Fruit fly (Drosophila melanogaster) whole organism, prepupa: ENCODE data around the gene pum.

Source experiments
- Blimp-1 ChIP-seq: fragments of 200-800 bp; sonication (Bioruptor generic); optimal IDR thresholded peaks from 3 replicates; lab custom pipeline; 2017; ENCODE audit warnings: missing biosample characterization, missing genetic modification characterization, mild to moderate bottlenecking, moderate library complexity, missing genetic modification reagents
- CG10631 ChIP-seq: fragments of 200-800 bp; sonication (Bioruptor generic); optimal IDR thresholded peaks from 2 replicates; lab custom pipeline; 2016; ENCODE audit warnings: missing biosample characterization, missing genetic modification characterization
- CG11902 ChIP-seq: fragments of 200-800 bp; sonication (Bioruptor generic); optimal IDR thresholded peaks from 3 replicates; lab custom pipeline; 2016; ENCODE audit warnings: missing biosample characterization, missing genetic modification characterization
- CG15336 ChIP-seq: fragments of 200-800 bp; sonication (Bioruptor generic); IDR thresholded peaks from 2 replicates; pipeline ENCODE4 v1.3.6; 2022; ENCODE audit warnings: missing biosample characterization, missing genetic modification characterization
- CG1621 ChIP-seq: fragments of 200-800 bp; sonication (Bioruptor generic); optimal IDR thresholded peaks from 3 replicates; lab custom pipeline; 2018; ENCODE audit warnings: missing biosample characterization, mild to moderate bottlenecking, missing genetic modification characterization
- CG16779 ChIP-seq: fragments of 200-800 bp; sonication (Bioruptor generic); optimal IDR thresholded peaks from 3 replicates; lab custom pipeline; 2017; ENCODE audit warnings: missing biosample characterization, mild to moderate bottlenecking, missing genetic modification characterization
- CG3032 ChIP-seq: fragments of 200-800 bp; optimal IDR thresholded peaks from 2 replicates; lab custom pipeline; 2019; ENCODE audit warnings: missing biosample characterization, mild to moderate bottlenecking, missing genetic modification characterization, moderate library complexity
- CG31627 ChIP-seq: fragments of 200-800 bp; sonication (Bioruptor generic); optimal IDR thresholded peaks from 3 replicates; lab custom pipeline; 2016; ENCODE audit warnings: missing biosample characterization, missing genetic modification characterization
- CG34406 ChIP-seq: fragments of 200-800 bp; sonication (Bioruptor generic); optimal IDR thresholded peaks from 3 replicates; lab custom pipeline; 2016; ENCODE audit warnings: missing biosample characterization, missing genetic modification characterization
- CG3919 ChIP-seq: fragments of 200-800 bp; sonication (Bioruptor generic); optimal IDR thresholded peaks from 3 replicates; lab custom pipeline; 2016; ENCODE audit warnings: missing biosample characterization, missing genetic modification characterization
- CG4318 ChIP-seq: fragments of 200-800 bp; sonication (Bioruptor generic); optimal IDR thresholded peaks from 3 replicates; lab custom pipeline; 2017; ENCODE audit warnings: missing biosample characterization, mild to moderate bottlenecking, missing genetic modification characterization
- CG6163 ChIP-seq: fragments of 200-800 bp; sonication (Bioruptor generic); IDR thresholded peaks from 3 replicates; pipeline ENCODE4 v1.3.6; 2022; ENCODE audit warnings: missing biosample characterization, missing genetic modification characterization
- CG6276 ChIP-seq: fragments of 200-800 bp; sonication (Bioruptor generic); optimal IDR thresholded peaks from 2 replicates; lab custom pipeline; 2017; ENCODE audit warnings: missing biosample characterization, mild to moderate bottlenecking, missing genetic modification characterization
- CG6792 ChIP-seq: fragments of 200-800 bp; sonication (Bioruptor generic); optimal IDR thresholded peaks from 3 replicates; lab custom pipeline; 2016; ENCODE audit warnings: missing biosample characterization, missing genetic modification characterization
- CG6808 ChIP-seq: fragments of 200-800 bp; sonication (Bioruptor generic); optimal IDR thresholded peaks from 3 replicates; lab custom pipeline; 2017; ENCODE audit warnings: missing biosample characterization, missing genetic modification characterization, mild to moderate bottlenecking, moderate library complexity, missing genetic modification reagents
- CG6854 ChIP-seq: fragments of 200-800 bp; sonication (Bioruptor generic); optimal IDR thresholded peaks from 2 replicates; lab custom pipeline; 2017; ENCODE audit warnings: missing biosample characterization, mild to moderate bottlenecking, missing genetic modification characterization
- CG7368 ChIP-seq: fragments of 200-800 bp; sonication (Bioruptor generic); optimal IDR thresholded peaks from 3 replicates; lab custom pipeline; 2016; ENCODE audit warnings: missing biosample characterization, missing genetic modification characterization
- CG8119 ChIP-seq: fragments of 200-800 bp; sonication (Bioruptor generic); IDR thresholded peaks from 3 replicates; pipeline ENCODE4 v1.3.6; 2022; ENCODE audit warnings: missing biosample characterization, missing genetic modification characterization
- CG8319 ChIP-seq: fragments of 200-800 bp; sonication (Bioruptor generic); optimal IDR thresholded peaks from 3 replicates; lab custom pipeline; 2016; ENCODE audit warnings: missing biosample characterization, missing genetic modification characterization
- CG9139 ChIP-seq: fragments of 200-800 bp; sonication (Bioruptor generic); optimal IDR thresholded peaks from 3 replicates; lab custom pipeline; 2017; ENCODE audit warnings: missing biosample characterization, mild to moderate bottlenecking, missing genetic modification characterization
- Eip78C ChIP-seq: fragments of 200-800 bp; sonication (Bioruptor generic); peaks from one replicate; lab custom pipeline; 2016; ENCODE audit warnings: missing biosample characterization, missing genetic modification characterization
- Eip93F ChIP-seq: fragments of 200-800 bp; sonication (Bioruptor generic); optimal IDR thresholded peaks from 2 replicates; lab custom pipeline; 2016; ENCODE audit warnings: missing biosample characterization, mild to moderate bottlenecking, missing genetic modification characterization
- Ets21C ChIP-seq: fragments of 200-800 bp; sonication (Bioruptor generic); optimal IDR thresholded peaks from 3 replicates; lab custom pipeline; 2016; ENCODE audit warnings: missing biosample characterization, missing genetic modification characterization
- Ets96B ChIP-seq: fragments of 200-800 bp; optimal IDR thresholded peaks from 2 replicates; lab custom pipeline; 2019; ENCODE audit warnings: missing biosample characterization, mild to moderate bottlenecking, missing genetic modification characterization, moderate library complexity
- Gug ChIP-seq: fragments of 200-800 bp; sonication (Bioruptor generic); IDR thresholded peaks from 2 replicates; pipeline ENCODE4 v1.3.6; 2022; ENCODE audit warnings: missing biosample characterization, missing genetic modification characterization
- Hr39 ChIP-seq: fragments of 200-800 bp; sonication (Bioruptor generic); optimal IDR thresholded peaks from 2 replicates; lab custom pipeline; 2016; ENCODE audit warnings: missing biosample characterization, missing genetic modification characterization
- Hr4 ChIP-seq: fragments of 200-800 bp; sonication (Bioruptor generic); optimal IDR thresholded peaks from 3 replicates; lab custom pipeline; 2016; ENCODE audit warnings: missing biosample characterization, missing genetic modification characterization
- Lpt ChIP-seq: fragments of 200-800 bp; sonication (Bioruptor generic); optimal IDR thresholded peaks from 3 replicates; lab custom pipeline; 2016; ENCODE audit warnings: missing biosample characterization, missing genetic modification characterization
- OdsH ChIP-seq: fragments of 200-800 bp; sonication (Bioruptor generic); optimal IDR thresholded peaks from 3 replicates; lab custom pipeline; 2016; ENCODE audit warnings: missing biosample characterization, missing genetic modification characterization
- Smox ChIP-seq: fragments of 200-800 bp; sonication (Bioruptor generic); optimal IDR thresholded peaks from 3 replicates; lab custom pipeline; 2016; ENCODE audit warnings: missing biosample characterization, missing genetic modification characterization
- Sox102F ChIP-seq: fragments of 200-800 bp; sonication (Bioruptor generic); optimal IDR thresholded peaks from 2 replicates; lab custom pipeline; 2016; ENCODE audit warnings: missing biosample characterization, mild to moderate bottlenecking, missing genetic modification characterization
- Sox14 ChIP-seq: fragments of 200-800 bp; sonication (Bioruptor generic); optimal IDR thresholded peaks from 3 replicates; lab custom pipeline; 2016; ENCODE audit warnings: missing biosample characterization, missing genetic modification characterization
- Sox15 ChIP-seq: fragments of 200-800 bp; sonication (Bioruptor generic); optimal IDR thresholded peaks from 3 replicates; lab custom pipeline; 2016; ENCODE audit warnings: missing biosample characterization, missing genetic modification characterization
- acj6 ChIP-seq: fragments of 200-800 bp; sonication (Bioruptor generic); optimal IDR thresholded peaks from 3 replicates; lab custom pipeline; 2016; ENCODE audit warnings: missing biosample characterization, missing genetic modification characterization
- cyc ChIP-seq: fragments of 200-800 bp; sonication (Bioruptor generic); optimal IDR thresholded peaks from 3 replicates; lab custom pipeline; 2016; ENCODE audit warnings: missing biosample characterization, missing genetic modification characterization
- dac ChIP-seq: fragments of 200-800 bp; sonication (Bioruptor generic); optimal IDR thresholded peaks from 2 replicates; lab custom pipeline; 2017; ENCODE audit warnings: missing biosample characterization, mild to moderate bottlenecking, missing genetic modification characterization
- dsx ChIP-seq: fragments of 200-800 bp; optimal IDR thresholded peaks from 3 replicates; lab custom pipeline; 2019; ENCODE audit warnings: missing biosample characterization, mild to moderate bottlenecking, missing genetic modification characterization, moderate library complexity; ENCODE audit not compliant: poor library complexity, severe bottlenecking
- eg ChIP-seq: fragments of 200-800 bp; sonication (Bioruptor generic); IDR thresholded peaks from 3 replicates; pipeline ENCODE4 v1.3.6; 2022; ENCODE audit warnings: missing biosample characterization, missing genetic modification characterization
- esn ChIP-seq: fragments of 200-800 bp; sonication (Bioruptor generic); optimal IDR thresholded peaks from 2 replicates; lab custom pipeline; 2016; ENCODE audit warnings: missing biosample characterization, mild to moderate bottlenecking, missing genetic modification characterization, moderate library complexity
- fd59A ChIP-seq: fragments of 200-800 bp; sonication (Bioruptor generic); optimal IDR thresholded peaks from 2 replicates; lab custom pipeline; 2017; ENCODE audit warnings: missing biosample characterization, mild to moderate bottlenecking, missing genetic modification characterization, missing genetic modification reagents
- fd85E ChIP-seq: fragments of 200-800 bp; sonication (Bioruptor generic); optimal IDR thresholded peaks from 3 replicates; lab custom pipeline; 2016; ENCODE audit warnings: missing biosample characterization, missing genetic modification characterization
- fkh ChIP-seq: fragments of 200-800 bp; sonication (Bioruptor generic); optimal IDR thresholded peaks from 3 replicates; lab custom pipeline; 2017; ENCODE audit warnings: missing biosample characterization, mild to moderate bottlenecking, missing genetic modification characterization, moderate library complexity
- lz ChIP-seq: fragments of 200-800 bp; sonication (Bioruptor generic); optimal IDR thresholded peaks from 3 replicates; lab custom pipeline; 2016; ENCODE audit warnings: missing biosample characterization, missing genetic modification characterization
- net ChIP-seq: fragments of 200-800 bp; sonication (Bioruptor generic); optimal IDR thresholded peaks from 3 replicates; lab custom pipeline; 2016; ENCODE audit warnings: missing biosample characterization, missing genetic modification characterization
- pdm3 ChIP-seq: fragments of 200-800 bp; sonication (Bioruptor generic); optimal IDR thresholded peaks from 3 replicates; lab custom pipeline; 2016; ENCODE audit warnings: missing biosample characterization, missing genetic modification characterization
- salr ChIP-seq, 2 experiments: fragments of 200-800 bp; sonication (Bioruptor generic); optimal IDR thresholded peaks; 3 replicates each; lab custom pipeline; 2016 to 2018; ENCODE audit warnings: missing biosample characterization in 2 of 2, missing genetic modification characterization in 2 of 2, mild to moderate bottlenecking in 1 of 2
- spab ChIP-seq: fragments of 200-800 bp; sonication (Bioruptor generic); optimal IDR thresholded peaks from 2 replicates; lab custom pipeline; 2017; ENCODE audit warnings: missing biosample characterization, mild to moderate bottlenecking, missing genetic modification characterization, missing genetic modification reagents
- ss ChIP-seq, 2 experiments: fragments of 200-800 bp; sonication (Bioruptor generic); optimal IDR thresholded peaks; 2 replicates in 1 of 2; 3 replicates in 1 of 2; lab custom pipeline; 2017 to 2018; ENCODE audit warnings: mild to moderate bottlenecking in 2 of 2, missing biosample characterization in 2 of 2, missing genetic modification characterization in 2 of 2, moderate library complexity in 1 of 2
- svp ChIP-seq: fragments of 200-800 bp; sonication (Bioruptor generic); peaks from one replicate; lab custom pipeline; 2016; ENCODE audit warnings: missing biosample characterization, missing genetic modification characterization
- topi ChIP-seq: fragments of 200-800 bp; sonication (Bioruptor generic); optimal IDR thresholded peaks from 3 replicates; lab custom pipeline; 2016; ENCODE audit warnings: missing biosample characterization, missing genetic modification characterization

Gene pum

DNA sequence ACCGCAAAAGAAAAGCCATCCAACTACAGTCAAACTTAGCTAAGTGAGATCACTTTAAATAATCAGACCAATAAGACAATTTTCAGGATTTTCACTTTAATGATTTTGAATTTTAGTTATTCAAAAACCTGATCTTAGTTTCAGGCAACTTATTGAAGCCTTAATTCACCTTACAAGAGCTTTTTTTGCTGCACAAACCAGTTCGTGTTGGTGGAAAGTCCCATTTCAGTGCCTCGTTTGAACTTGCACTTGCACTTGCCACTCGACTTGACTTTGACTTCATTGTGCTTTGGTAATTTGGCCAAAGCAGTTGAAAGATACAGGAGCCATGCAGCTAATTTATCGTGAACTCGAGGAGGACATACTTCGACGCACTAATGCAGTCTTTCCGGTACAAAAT, 14.1 kb upstream of the pum start, which contains the start of gene St2:
Gene St2 (plus strand): TSS at position 301 of the 400 bp plus-strand sequence.
- TF ChIP-seq spab (GFP tag; lab: Kevin White, UChicago), result no peak
- TF ChIP-seq Eip78C (GFP tag; lab: Kevin White, UChicago), result peak; percentile 43

DNA sequence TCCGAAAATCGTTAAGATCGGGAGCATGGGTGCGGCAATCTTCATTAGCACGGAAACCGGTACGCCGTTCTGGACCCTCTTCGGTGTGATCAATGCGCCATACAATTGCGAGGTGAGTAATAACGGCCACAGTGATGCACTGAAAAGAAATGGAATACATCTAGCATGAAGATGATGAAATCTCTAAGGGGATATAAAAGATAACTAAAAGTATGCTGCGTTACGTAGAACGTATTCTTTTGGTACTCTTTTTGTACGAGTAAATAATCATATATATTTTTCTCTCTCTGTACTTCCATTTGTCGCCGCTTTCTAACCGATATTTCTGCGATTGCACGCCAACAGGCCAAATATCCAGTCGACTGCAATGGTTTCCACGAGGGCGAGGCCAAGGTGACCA, 13.4 kb upstream of the pum start:
- TF ChIP-seq salr (GFP tag; optimal IDR thresholded peaks at IDR 0.05; lab: Kevin White, UChicago), result peak; percentile 51 to 73
- TF ChIP-seq CG3032 (tag; lab: Kevin White, UChicago), result peak; percentile 71
- TF ChIP-seq Gug (GFP tag; lab: Robert Waterston, UW), result peak; percentile 76
- peak; percentile 93; the same call in 2 of the 3 replicates for TF ChIP-seq eg (GFP tag; lab: Robert Waterston, UW)
- peak; percentile 92 for TF ChIP-seq cyc
- peak; percentile 54 for TF ChIP-seq CG1621 (tag; lab: Kevin White, UChicago)
- TF ChIP-seq Ets21C (GFP tag; lab: Kevin White, UChicago), result peak; percentile 85
- TF ChIP-seq acj6, result peak; percentile 88
- peak; percentile 72 for TF ChIP-seq CG7368 (GFP tag; lab: Kevin White, UChicago)
- no peak for TF ChIP-seq CG16779 (tag; lab: Kevin White, UChicago)
- peak; percentile 92 for TF ChIP-seq Smox (GFP tag; lab: Kevin White, UChicago)
- TF ChIP-seq Sox14 (GFP tag; lab: Kevin White, UChicago), result peak; percentile 89
- TF ChIP-seq CG6163 (GFP tag; lab: Robert Waterston, UW), result peak; percentile 93
- TF ChIP-seq esn, result peak; percentile 94
- TF ChIP-seq CG4318 (GFP tag; lab: Kevin White, UChicago), result peak; percentile 82
- TF ChIP-seq CG34406 (GFP tag; lab: Kevin White, UChicago), result peak; percentile 82
- TF ChIP-seq CG31627, result peak; percentile 94
- peak; percentile 88 for TF ChIP-seq CG10631 (GFP tag; lab: Kevin White, UChicago)
- TF ChIP-seq Eip93F (GFP tag; lab: Kevin White, UChicago), result peak; percentile 84
- TF ChIP-seq lz, result peak; percentile 92
- peak; percentile 67 for TF ChIP-seq Ets96B
- peak; percentile 86 for TF ChIP-seq CG6854
- TF ChIP-seq ss (GFP tag; optimal IDR thresholded peaks at IDR 0.05; lab: Kevin White, UChicago), result peak; percentile 44 to 47
- TF ChIP-seq Sox102F, result peak; percentile 92
- peak; percentile 34 for TF ChIP-seq CG9139
- TF ChIP-seq Blimp-1 (GFP tag; lab: Kevin White, UChicago), result peak; percentile 67
- peak; percentile 93 for TF ChIP-seq topi
- TF ChIP-seq fd59A (GFP tag; lab: Kevin White, UChicago), result no peak
- TF ChIP-seq pdm3 (GFP tag; lab: Kevin White, UChicago), result peak; percentile 87
- peak; percentile 96 for TF ChIP-seq Eip78C (GFP tag; lab: Kevin White, UChicago)
- TF ChIP-seq net, result peak; percentile 84
- peak; percentile 86 for TF ChIP-seq OdsH
- TF ChIP-seq Sox15 (GFP tag; lab: Kevin White, UChicago), result peak; percentile 77
- peak; percentile 56 for TF ChIP-seq dsx (GFP tag; lab: Kevin White, UChicago)
- no peak for TF ChIP-seq svp (GFP tag; lab: Kevin White, UChicago)
- TF ChIP-seq CG11902 (GFP tag; lab: Kevin White, UChicago), result peak; percentile 70
- TF ChIP-seq Lpt, result peak; percentile 87
- TF ChIP-seq fkh (GFP tag; lab: Kevin White, UChicago), result no peak
- peak; percentile 56 for TF ChIP-seq CG6808 (GFP tag; lab: Kevin White, UChicago)
- peak; percentile 79 for TF ChIP-seq dac (GFP tag; lab: Kevin White, UChicago)
- no peak for TF ChIP-seq CG6276 (GFP tag; lab: Kevin White, UChicago)
- TF ChIP-seq CG8319, result peak; percentile 71
- TF ChIP-seq Hr39, result peak; percentile 94
- TF ChIP-seq CG15336 (GFP tag; lab: Robert Waterston, UW), result peak; percentile 91
- peak; percentile 92 for TF ChIP-seq Hr4 (GFP tag; lab: Kevin White, UChicago)
- TF ChIP-seq CG3919 (GFP tag; lab: Kevin White, UChicago), result peak; percentile 91
- TF ChIP-seq CG8119 (GFP tag; lab: Robert Waterston, UW), result peak; percentile 91
- peak; percentile 89 for TF ChIP-seq CG6792 (GFP tag; lab: Kevin White, UChicago)
- peak; percentile 26 for TF ChIP-seq fd85E (GFP tag; lab: Kevin White, UChicago)
